Fruit fly (Drosophila melanogaster) whole organism, pupa: ENCODE data around the gene CG14966.

Source experiments
- Ets98B ChIP-seq: fragments of 200-800 bp; sonication (Bioruptor generic); IDR thresholded peaks from 2 replicates; pipeline ENCODE4 v1.3.6; 2022; ENCODE audit warnings: missing biosample characterization, missing genetic modification characterization
- rn ChIP-seq: fragments of 200-800 bp; sonication (Bioruptor generic); IDR thresholded peaks from 2 replicates; pipeline ENCODE4 v1.3.6; 2022; ENCODE audit warnings: missing biosample characterization, missing genetic modification characterization

DNA sequence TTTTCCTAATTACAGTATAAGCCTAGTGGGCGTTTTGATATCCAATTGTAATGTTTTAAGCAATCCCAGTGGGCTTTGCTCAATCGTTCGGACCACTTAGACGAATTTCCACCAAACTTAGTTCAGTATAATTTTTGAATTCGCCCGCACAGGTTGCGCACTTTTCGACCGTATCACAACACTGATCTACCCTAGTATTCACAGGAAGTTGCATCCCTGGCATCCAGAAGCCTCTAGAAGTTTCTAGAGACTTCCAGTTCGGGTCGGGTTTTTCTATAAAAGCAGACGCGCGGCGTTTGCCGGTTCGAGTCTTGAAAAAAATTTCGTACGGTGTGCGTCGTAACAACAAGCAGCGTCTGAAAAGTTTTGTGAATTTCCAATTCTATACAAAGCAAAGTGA lies 4.5 kb downstream of the CG14966 start, which contains the start of gene Hsp83:
- no peak for TF ChIP-seq rn (GFP tag; lab: Robert Waterston, UW)
- TF ChIP-seq Ets98B (GFP tag; lab: Robert Waterston, UW), result peak; percentile 94
